Worm (Caenorhabditis elegans): ENCODE data around the gene pigk-1.

- TF ChIP-seq nhr-28 (tag; optimal IDR thresholded peaks at IDR 0.05) = no peak
- no peak for TF ChIP-seq mep-1 (tag; optimal IDR thresholded peaks at IDR 0.05)
- TF ChIP-seq lin-15B (tag; optimal IDR thresholded peaks at IDR 0.05) = no peak
- TF ChIP-seq mab-9 (GFP tag; IDR thresholded peaks at IDR 0.05) = no peak
- no peak for TF ChIP-seq ama-1 (optimal IDR thresholded peaks at IDR 0.05)
- no peak for TF ChIP-seq dpl-1 (GFP tag; optimal IDR thresholded peaks at IDR 0.05)
- no peak for TF ChIP-seq nhr-76 (tag; optimal IDR thresholded peaks at IDR 0.05)
- TF ChIP-seq alr-1 (tag; optimal IDR thresholded peaks at IDR 0.05; ENCODE audit: borderline replicate concordance) = no peak
These were observed 46.7 kb upstream of the pigk-1 start for ce11 chrIV:11156526-11156925.

Measured in whole organism, L1 larva.